Fruit fly (Drosophila melanogaster) whole organism, embryonic: ENCODE measurements around the gene Setx.

Experiments
- Atf6 ChIP-seq: fragments of 200-800 bp; sonication (Bioruptor generic); IDR thresholded peaks from 2 replicates; pipeline ENCODE4 v1.3.6; 2022; ENCODE audit warnings: missing biosample characterization, missing genetic modification characterization
- C15 ChIP-seq: fragments of 200-800 bp; sonication (Bioruptor generic); IDR thresholded peaks from 3 replicates; pipeline ENCODE4 v1.3.6; 2022; ENCODE audit warnings: missing biosample characterization, missing genetic modification characterization
- CG10543 ChIP-seq: fragments of 200-800 bp; sonication (Bioruptor generic); optimal IDR thresholded peaks from 3 replicates; lab custom pipeline; 2017; ENCODE audit warnings: missing biosample characterization, mild to moderate bottlenecking, missing genetic modification characterization, moderate library complexity
- CG11093 ChIP-seq: fragments of 200-800 bp; sonication (Bioruptor generic); IDR thresholded peaks from 3 replicates; pipeline ENCODE4 v1.3.6; 2022; ENCODE audit warnings: missing biosample characterization, missing genetic modification characterization
- CG14014 ChIP-seq: fragments of 200-800 bp; sonication (Bioruptor generic); IDR thresholded peaks from 2 replicates; pipeline ENCODE4 v1.3.6; 2022; ENCODE audit warnings: missing biosample characterization, missing genetic modification characterization
- CG14441 ChIP-seq: fragments of 200-800 bp; sonication (Bioruptor generic); IDR thresholded peaks from 2 replicates; pipeline ENCODE4 v1.3.6; 2022; ENCODE audit warnings: missing biosample characterization, missing genetic modification characterization
- CG14667 ChIP-seq: fragments of 200-800 bp; sonication (Bioruptor generic); IDR thresholded peaks from 2 replicates; pipeline ENCODE4 v1.3.6; 2022; ENCODE audit warnings: missing biosample characterization, missing genetic modification characterization
- CG14710 ChIP-seq: fragments of 200-800 bp; sonication (Bioruptor generic); optimal IDR thresholded peaks from 3 replicates; lab custom pipeline; 2019; ENCODE audit warnings: missing biosample characterization, mild to moderate bottlenecking, missing genetic modification characterization, moderate library complexity
- CG14860 ChIP-seq: fragments of 200-800 bp; sonication (Bioruptor generic); IDR thresholded peaks from 3 replicates; pipeline ENCODE4 v1.3.6; 2022; ENCODE audit warnings: missing biosample characterization, missing genetic modification characterization; ENCODE audit not compliant: partially characterized antibody
- CG15479 ChIP-seq: fragments of 200-800 bp; sonication (Bioruptor generic); optimal IDR thresholded peaks from 3 replicates; lab custom pipeline; 2019; ENCODE audit warnings: missing biosample characterization, mild to moderate bottlenecking, missing genetic modification characterization, moderate library complexity
- CG15514 ChIP-seq: fragments of 200-800 bp; sonication (Bioruptor generic); optimal IDR thresholded peaks from 3 replicates; lab custom pipeline; 2017; ENCODE audit warnings: missing biosample characterization, missing genetic modification characterization, mild to moderate bottlenecking, moderate library complexity, missing genetic modification reagents
- CG17612 ChIP-seq: fragments of 200-800 bp; sonication (Bioruptor generic); IDR thresholded peaks from 2 replicates; pipeline ENCODE4 v1.3.6; 2022; ENCODE audit warnings: missing biosample characterization, missing genetic modification characterization
- CG17829 ChIP-seq: fragments of 200-800 bp; optimal IDR thresholded peaks from 2 replicates; lab custom pipeline; 2019; ENCODE audit warnings: missing biosample characterization, mild to moderate bottlenecking, missing genetic modification characterization, moderate library complexity
- CG31365 ChIP-seq: fragments of 200-800 bp; sonication (Bioruptor generic); optimal IDR thresholded peaks from 2 replicates; lab custom pipeline; 2018; ENCODE audit warnings: missing biosample characterization, mild to moderate bottlenecking, missing genetic modification characterization
- CG4707 ChIP-seq: fragments of 200-800 bp; sonication (Bioruptor generic); optimal IDR thresholded peaks from 2 replicates; lab custom pipeline; 2018; ENCODE audit warnings: missing biosample characterization, mild to moderate bottlenecking, missing genetic modification characterization, moderate library complexity
- CG8281 ChIP-seq: fragments of 200-800 bp; sonication (Bioruptor generic); optimal IDR thresholded peaks from 2 replicates; lab custom pipeline; 2018; ENCODE audit warnings: missing biosample characterization, mild to moderate bottlenecking, missing genetic modification characterization, moderate library complexity
- CG8290 ChIP-seq, 3 experiments: fragments of 200-800 bp; sonication (Bioruptor generic); optimal IDR thresholded peaks; 2 replicates each; lab custom pipeline; 2016 to 2019; ENCODE audit warnings: missing biosample characterization in 3 of 3, missing genetic modification characterization in 3 of 3, mild to moderate bottlenecking in 2 of 3, moderate library complexity in 1 of 3
- CG9797 ChIP-seq: fragments of 200-800 bp; sonication (Bioruptor generic); optimal IDR thresholded peaks from 3 replicates; lab custom pipeline; 2018; ENCODE audit warnings: missing biosample characterization, mild to moderate bottlenecking, missing genetic modification characterization
- Chrac-16 ChIP-seq: fragments of 200-800 bp; sonication (Bioruptor generic); optimal IDR thresholded peaks from 3 replicates; lab custom pipeline; 2016; ENCODE audit warnings: missing biosample characterization, missing genetic modification characterization
- Dref ChIP-seq: fragments of 200-800 bp; sonication (Bioruptor generic); IDR thresholded peaks from 2 replicates; pipeline ENCODE4 v1.3.6; 2022; ENCODE audit warnings: missing biosample characterization, missing genetic modification characterization
- Drgx ChIP-seq: fragments of 200-800 bp; sonication (Bioruptor generic); IDR thresholded peaks from 2 replicates; pipeline ENCODE4 v1.3.6; 2022; ENCODE audit warnings: missing biosample characterization, missing genetic modification characterization
- Fer2 ChIP-seq: fragments of 200-800 bp; sonication (Bioruptor generic); optimal IDR thresholded peaks from 2 replicates; lab custom pipeline; 2018; ENCODE audit warnings: missing biosample characterization, mild to moderate bottlenecking, missing genetic modification characterization, moderate library complexity
- Fer3 ChIP-seq: fragments of 200-800 bp; sonication (Bioruptor generic); optimal IDR thresholded peaks from 2 replicates; lab custom pipeline; 2018; ENCODE audit warnings: missing biosample characterization, mild to moderate bottlenecking, missing genetic modification characterization, moderate library complexity
- GATAe ChIP-seq: fragments of 200-800 bp; sonication (Bioruptor generic); conservative IDR thresholded peaks from 2 replicates; pipeline ENCODE4 v1.3.6; 2022; ENCODE audit warnings: missing biosample characterization, missing genetic modification characterization
- H2.0 ChIP-seq: fragments of 200-800 bp; sonication (Bioruptor generic); IDR thresholded peaks from 2 replicates; pipeline ENCODE4 v1.3.6; 2022; ENCODE audit warnings: missing biosample characterization, missing genetic modification characterization
- HLH4C ChIP-seq: fragments of 200-800 bp; sonication (Bioruptor generic); IDR thresholded peaks from 3 replicates; pipeline ENCODE4 v1.3.6; 2022; ENCODE audit warnings: missing biosample characterization, missing genetic modification characterization; ENCODE audit not compliant: partially characterized antibody
- Hand ChIP-seq: fragments of 200-800 bp; sonication (Bioruptor generic); optimal IDR thresholded peaks from 2 replicates; lab custom pipeline; 2017; ENCODE audit warnings: mild to moderate bottlenecking, missing biosample characterization, missing genetic modification reagents, missing genetic modification characterization
- Hr3 ChIP-seq: fragments of 200-800 bp; sonication (Bioruptor generic); optimal IDR thresholded peaks from 3 replicates; lab custom pipeline; 2016; ENCODE audit warnings: missing biosample characterization, missing genetic modification characterization
- Nf-YC ChIP-seq: fragments of 200-800 bp; optimal IDR thresholded peaks from 3 replicates; lab custom pipeline; 2019; ENCODE audit warnings: missing biosample characterization, mild to moderate bottlenecking, missing genetic modification characterization, moderate library complexity
- Ptx1 ChIP-seq: fragments of 200-800 bp; sonication (Bioruptor generic); IDR thresholded peaks from 2 replicates; pipeline ENCODE4 v1.3.6; 2022; ENCODE audit warnings: missing biosample characterization, missing genetic modification characterization
- Sox102F ChIP-seq: fragments of 200-800 bp; sonication (Bioruptor generic); optimal IDR thresholded peaks from 2 replicates; lab custom pipeline; 2018; ENCODE audit warnings: missing biosample characterization, mild to moderate bottlenecking, missing genetic modification characterization, moderate library complexity
- Ssrp ChIP-seq: fragments of 200-800 bp; sonication (Bioruptor generic); optimal IDR thresholded peaks from 2 replicates; lab custom pipeline; 2018; ENCODE audit warnings: missing biosample characterization, mild to moderate bottlenecking, missing genetic modification characterization, moderate library complexity
- ab ChIP-seq: fragments of 200-800 bp; sonication (Bioruptor generic); optimal IDR thresholded peaks from 2 replicates; lab custom pipeline; 2016; ENCODE audit warnings: missing biosample characterization, missing genetic modification characterization
- az2 ChIP-seq: fragments of 200-800 bp; sonication (Bioruptor generic); optimal IDR thresholded peaks from 3 replicates; lab custom pipeline; 2016; ENCODE audit warnings: missing biosample characterization, missing genetic modification characterization
- crol ChIP-seq: fragments of 200-800 bp; sonication (Bioruptor generic); IDR thresholded peaks from 2 replicates; pipeline ENCODE4 v1.3.6; 2022; ENCODE audit warnings: missing biosample characterization, missing genetic modification characterization
- disco-r ChIP-seq: fragments of 200-800 bp; sonication (Bioruptor generic); optimal IDR thresholded peaks from 2 replicates; lab custom pipeline; 2016; ENCODE audit warnings: missing biosample characterization, missing genetic modification characterization
- fd102C ChIP-seq: fragments of 200-800 bp; sonication (Bioruptor generic); optimal IDR thresholded peaks from 2 replicates; lab custom pipeline; 2018; ENCODE audit warnings: missing biosample characterization, mild to moderate bottlenecking, missing genetic modification characterization, moderate library complexity
- gcm2 ChIP-seq: fragments of 200-800 bp; sonication (Bioruptor generic); optimal IDR thresholded peaks from 2 replicates; lab custom pipeline; 2016; ENCODE audit warnings: missing biosample characterization, missing genetic modification characterization
- hbn ChIP-seq: fragments of 200-800 bp; sonication (Bioruptor generic); IDR thresholded peaks from 2 replicates; pipeline ENCODE4 v1.3.6; 2022; ENCODE audit warnings: missing biosample characterization, missing genetic modification characterization; ENCODE audit not compliant: partially characterized antibody
- klu ChIP-seq: fragments of 200-800 bp; sonication (Bioruptor generic); IDR thresholded peaks from 2 replicates; pipeline ENCODE4 v1.3.6; 2022; ENCODE audit warnings: missing biosample characterization, missing genetic modification characterization
- kni ChIP-seq: fragments of 200-800 bp; sonication (Bioruptor generic); optimal IDR thresholded peaks from 3 replicates; lab custom pipeline; 2017; ENCODE audit warnings: mild to moderate bottlenecking, missing biosample characterization, missing genetic modification reagents, missing genetic modification characterization
- nau ChIP-seq: fragments of 200-800 bp; sonication (Bioruptor generic); optimal IDR thresholded peaks from 3 replicates; lab custom pipeline; 2017; ENCODE audit warnings: missing biosample characterization, mild to moderate bottlenecking, missing genetic modification characterization, missing genetic modification reagents
- nmo ChIP-seq: fragments of 200-800 bp; sonication (Bioruptor generic); optimal IDR thresholded peaks from 2 replicates; lab custom pipeline; 2018; ENCODE audit warnings: missing biosample characterization, mild to moderate bottlenecking, missing genetic modification characterization, moderate library complexity
- oc ChIP-seq: fragments of 200-800 bp; sonication (Bioruptor generic); optimal IDR thresholded peaks from 2 replicates; lab custom pipeline; 2018; ENCODE audit warnings: missing biosample characterization, mild to moderate bottlenecking, missing genetic modification characterization, moderate library complexity
- odd ChIP-seq: fragments of 200-800 bp; sonication (Bioruptor generic); optimal IDR thresholded peaks from 2 replicates; lab custom pipeline; 2017; ENCODE audit warnings: missing biosample characterization, mild to moderate bottlenecking, missing genetic modification characterization
- repo ChIP-seq: fragments of 200-800 bp; sonication (Bioruptor generic); optimal IDR thresholded peaks from 2 replicates; lab custom pipeline; 2016; ENCODE audit warnings: missing biosample characterization, missing genetic modification characterization
- sr ChIP-seq: fragments of 200-800 bp; sonication (Bioruptor generic); IDR thresholded peaks from 3 replicates; pipeline ENCODE4 v1.3.6; 2022; ENCODE audit warnings: missing biosample characterization, missing genetic modification characterization
- trh ChIP-seq: fragments of 200-800 bp; sonication (Bioruptor generic); optimal IDR thresholded peaks from 2 replicates; lab custom pipeline; 2016; ENCODE audit warnings: missing biosample characterization, missing genetic modification characterization
- tup ChIP-seq: fragments of 200-800 bp; sonication (Bioruptor generic); optimal IDR thresholded peaks from 2 replicates; lab custom pipeline; 2016; ENCODE audit warnings: missing biosample characterization, mild to moderate bottlenecking, missing genetic modification characterization, moderate library complexity
- unc-4 ChIP-seq: fragments of 200-800 bp; sonication (Bioruptor generic); IDR thresholded peaks from 2 replicates; pipeline ENCODE4 v1.3.6; 2022; ENCODE audit warnings: missing biosample characterization, missing genetic modification characterization; ENCODE audit not compliant: partially characterized antibody

The Setx gene

DNA sequence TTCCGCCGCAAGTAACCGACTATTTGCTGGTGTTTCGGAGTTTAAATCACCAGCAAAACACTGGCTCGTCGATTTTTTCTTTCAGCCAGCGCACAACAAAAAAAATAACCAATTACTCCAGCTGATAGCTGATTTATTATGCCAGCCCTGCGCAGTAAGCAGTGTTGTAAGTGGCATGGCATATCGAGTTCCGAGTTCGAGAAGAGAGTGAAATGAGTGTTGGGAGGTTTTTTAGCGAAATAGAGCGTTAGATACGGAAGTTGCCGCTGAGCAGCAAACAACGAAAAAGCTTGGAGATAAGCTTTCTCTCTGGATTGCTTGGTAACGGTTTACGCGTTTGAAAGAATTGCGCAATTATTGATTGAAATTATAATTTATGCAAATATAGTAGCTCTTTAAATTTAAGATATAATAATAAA, 45.6 kb downstream of the Setx start, which contains the start of gene CG7565 (continued):
- TF ChIP-seq unc-4 (GFP tag; lab: Robert Waterston, UW) (peak; percentile 48; the same call in 1 of the 2 replicates), CG4707 (GFP tag; lab: Kevin White, UChicago) (no peak), CG14014 (GFP tag; lab: Robert Waterston, UW) (no peak), Ptx1 (no peak), oc (peak; percentile 23), CG14860 (no peak), Fer3 (tag; lab: Kevin White, UChicago) (peak; percentile 35), Fer2 (tag; lab: Kevin White, UChicago) (no peak), disco-r (GFP tag; lab: Kevin White, UChicago) (no peak), Hand (GFP tag; lab: Kevin White, UChicago) (peak; percentile 62), tup (peak; percentile 33), CG17829 (peak; percentile 42), CG9797 (GFP tag; lab: Kevin White, UChicago) (no peak), CG14667 (GFP tag; lab: Robert Waterston, UW) (no peak), GATAe (GFP tag; lab: Robert Waterston, UW) (no peak), crol (GFP tag; lab: Robert Waterston, UW) (no peak), repo (GFP tag; lab: Kevin White, UChicago) (no peak), nau (GFP tag; lab: Kevin White, UChicago) (peak; percentile 49), Nf-YC (tag; lab: Kevin White, UChicago) (no peak), klu (GFP tag; lab: Robert Waterston, UW) (no peak), hbn (0 out of 2 replicates have a peak, but pooled peaks have one; percentile 32), CG15479 (no peak), kni (GFP tag; lab: Kevin White, UChicago) (peak; percentile 42), CG8290 (GFP tag; optimal IDR thresholded peaks at IDR 0.05; lab: Kevin White, UChicago) (peak; percentile 36), CG8290 (tag; optimal IDR thresholded peaks at IDR 0.05; lab: Kevin White, UChicago) (peak in 1 of 2 experiments; percentile 86), CG15514 (GFP tag; lab: Kevin White, UChicago) (peak; percentile 88), ab (GFP tag; lab: Kevin White, UChicago) (no peak), az2 (peak; percentile 20), odd (peak; percentile 52), gcm2 (no peak), nmo (GFP tag; lab: Kevin White, UChicago) (no peak), Ssrp (tag; lab: Kevin White, UChicago) (no peak), Drgx (GFP tag; lab: Robert Waterston, UW) (0 out of 2 replicates have a peak, but pooled peaks have one; percentile 12), Hr3 (no peak), HLH4C (GFP tag; lab: Robert Waterston, UW) (no peak), CG17612 (GFP tag; lab: Robert Waterston, UW) (no peak), H2.0 (no peak), CG14441 (no peak), CG8281 (tag; lab: Kevin White, UChicago) (no peak), Sox102F (GFP tag; lab: Kevin White, UChicago) (no peak), CG31365 (tag; lab: Kevin White, UChicago) (peak; percentile 33), fd102C (GFP tag; lab: Kevin White, UChicago) (no peak), Atf6 (GFP tag; lab: Robert Waterston, UW) (peak; percentile 59; the same call in 1 of the 2 replicates), trh (no peak), CG14710 (peak; percentile 55), sr (GFP tag; lab: Robert Waterston, UW) (no peak), C15 (no peak), CG11093 (GFP tag; lab: Robert Waterston, UW) (no peak), Chrac-16 (GFP tag; lab: Kevin White, UChicago) (no peak), Dref (GFP tag; lab: Robert Waterston, UW) (no peak), CG10543 (peak; percentile 32)
